Worm (Caenorhabditis elegans) whole organism, L4 larva: Measurements from ENCODE around the gene T01H3.5.

Source experiments
- D1046.2 ChIP-seq: fragments of 200-800 bp; sonication (Bioruptor generic); IDR thresholded peaks from 2 replicates; pipeline ENCODE4 v1.3.6; 2022; ENCODE audit warnings: missing genetic modification characterization, missing compliant biosample characterization
- F37D6.2 ChIP-seq: sonication (generic microtip); optimal IDR thresholded peaks from 2 replicates; lab custom pipeline; 2016; ENCODE audit warnings: mild to moderate bottlenecking, missing genetic modification characterization, missing compliant biosample characterization
- F44E2.7 ChIP-seq: fragments of 200-800 bp; sonication (Bioruptor generic); IDR thresholded peaks from 2 replicates; pipeline ENCODE4 v2.1.2; 2022; ENCODE audit warnings: missing genetic modification characterization, missing compliant biosample characterization
- Y75B8A.6 ChIP-seq: fragments of 200-800 bp; sonication (Bioruptor generic); IDR thresholded peaks from 2 replicates; pipeline ENCODE4 v1.3.6; 2022; ENCODE audit warnings: missing genetic modification reagents, missing genetic modification characterization, missing compliant biosample characterization
- aha-1 ChIP-seq: fragments of 150-350 bp; peaks from one replicate; lab custom pipeline; 2014; ENCODE audit warnings: missing biosample characterization, missing genetic modification characterization
- ces-1 ChIP-seq: fragments of 150-350 bp; sonication (generic microtip); optimal IDR thresholded peaks from 4 replicates; lab custom pipeline; 2014; ENCODE audit warnings: missing biosample characterization, missing genetic modification reagents, missing genetic modification characterization
- ctbp-1 ChIP-seq: fragments of 200-800 bp; sonication (Bioruptor generic); IDR thresholded peaks from 2 replicates; pipeline ENCODE4 v1.3.6; 2022; ENCODE audit warnings: missing genetic modification reagents, missing genetic modification characterization, missing compliant biosample characterization
- daf-16 ChIP-seq, 3 experiments: sonication (generic microtip); optimal IDR thresholded peaks; 2 replicates each; lab custom pipeline; 2016 to 2017; ENCODE audit warnings: missing genetic modification characterization in 3 of 3, missing genetic modification reagents in 3 of 3, mild to moderate bottlenecking in 2 of 3, missing compliant biosample characterization in 2 of 3, missing biosample characterization in 1 of 3, moderate library complexity in 1 of 3
- daf-19 ChIP-seq: fragments of 200-800 bp; sonication (Bioruptor generic); conservative IDR thresholded peaks from 2 replicates; pipeline ENCODE4 v1.3.6; 2022; ENCODE audit warnings: missing genetic modification characterization, missing compliant biosample characterization
- dmd-6 ChIP-seq: fragments of 200-800 bp; sonication (Bioruptor generic); IDR thresholded peaks from 2 replicates; pipeline ENCODE4 v1.3.6; 2022; ENCODE audit warnings: missing genetic modification reagents, missing genetic modification characterization, missing compliant biosample characterization
- dve-1 ChIP-seq: sonication (generic microtip); optimal IDR thresholded peaks from 2 replicates; lab custom pipeline; 2017; ENCODE audit warnings: antibody characterized with exemption, mild to moderate bottlenecking, missing genetic modification characterization, missing compliant biosample characterization; ENCODE audit not compliant: insufficient read depth
- egl-43 ChIP-seq: fragments of 200-800 bp; sonication (Bioruptor generic); IDR thresholded peaks from 2 replicates; pipeline ENCODE4 v1.3.6; 2022; ENCODE audit warnings: missing genetic modification reagents, missing genetic modification characterization, missing compliant biosample characterization
- fkh-10 ChIP-seq: fragments of 150-350 bp; optimal IDR thresholded peaks from 2 replicates; lab custom pipeline; 2014; ENCODE audit warnings: missing biosample characterization, missing genetic modification reagents, missing genetic modification characterization
- gei-8 ChIP-seq: fragments of 200-800 bp; sonication (Bioruptor generic); optimal IDR thresholded peaks from 2 replicates; lab custom pipeline; 2018; ENCODE audit warnings: mild to moderate bottlenecking, missing genetic modification characterization, missing compliant biosample characterization
- hif-1 ChIP-seq, 2 experiments: sonication (generic microtip); optimal IDR thresholded peaks; 2 replicates each; lab custom pipeline; 2016 to 2017; ENCODE audit warnings: missing compliant biosample characterization in 2 of 2, missing genetic modification characterization in 2 of 2, missing genetic modification reagents in 2 of 2, missing genotype in 2 of 2, mild to moderate bottlenecking in 1 of 2
- hlh-11 ChIP-seq: fragments of 200-800 bp; sonication (Bioruptor generic); optimal IDR thresholded peaks from 2 replicates; lab custom pipeline; 2018; ENCODE audit warnings: mild to moderate bottlenecking, missing genetic modification characterization, missing compliant biosample characterization
- hlh-30 ChIP-seq: sonication (generic microtip); optimal IDR thresholded peaks from 2 replicates; lab custom pipeline; 2017; ENCODE audit warnings: antibody characterized with exemption, mild to moderate bottlenecking, missing genetic modification characterization, missing compliant biosample characterization; ENCODE audit not compliant: insufficient read depth
- hmg-1.1 ChIP-seq: fragments of 200-800 bp; sonication (Bioruptor generic); IDR thresholded peaks from 2 replicates; pipeline ENCODE4 v1.3.6; 2022; ENCODE audit warnings: missing genetic modification reagents, missing genetic modification characterization, missing compliant biosample characterization
- lin-38 ChIP-seq: fragments of 200-800 bp; sonication (Bioruptor generic); IDR thresholded peaks from 2 replicates; pipeline ENCODE4 v1.3.6; 2022; ENCODE audit warnings: missing genetic modification reagents, missing genetic modification characterization, missing compliant biosample characterization
- lsy-2 ChIP-seq, 2 experiments: fragments of 150-350 bp in 1 of 2; sonication (generic microtip) in 1 of 2; optimal IDR thresholded peaks; 2 replicates each; lab custom pipeline; 2014 to 2017; ENCODE audit warnings: missing biosample characterization in 2 of 2, missing genetic modification characterization in 2 of 2
- madf-5 ChIP-seq, 2 experiments: fragments of 200-800 bp; sonication (Bioruptor generic); IDR thresholded peaks; 2 replicates each; pipeline ENCODE4 v1.3.6; 2022; ENCODE audit warnings: missing compliant biosample characterization in 2 of 2, missing genetic modification characterization in 2 of 2
- mdl-1 ChIP-seq, 2 experiments: fragments of 150-350 bp in 1 of 2; sonication (generic microtip) in 1 of 2; optimal IDR thresholded peaks; 2 replicates each; lab custom pipeline; 2014 to 2017; ENCODE audit warnings: missing biosample characterization in 2 of 2, missing genetic modification characterization in 2 of 2
- mep-1 ChIP-seq: fragments of 150-350 bp; sonication (generic microtip); optimal IDR thresholded peaks from 3 replicates; lab custom pipeline; 2014; ENCODE audit warnings: missing biosample characterization, missing genetic modification characterization
- mes-2 ChIP-seq: sonication (generic microtip); optimal IDR thresholded peaks from 2 replicates; lab custom pipeline; 2016; ENCODE audit warnings: missing genotype, mild to moderate bottlenecking, missing genetic modification characterization, missing compliant biosample characterization; ENCODE audit not compliant: poor library complexity, severe bottlenecking
- mxl-2 ChIP-seq: fragments of 200-800 bp; sonication (Bioruptor generic); conservative IDR thresholded peaks from 2 replicates; pipeline ENCODE4 v1.3.6; 2022; ENCODE audit warnings: missing genetic modification reagents, missing genetic modification characterization, missing compliant biosample characterization
- mxl-3 ChIP-seq: fragments of 200-800 bp; sonication (Bioruptor generic); optimal IDR thresholded peaks from 2 replicates; lab custom pipeline; 2018; ENCODE audit warnings: mild to moderate bottlenecking, missing genetic modification characterization, missing compliant biosample characterization
- nhr-237 ChIP-seq: sonication (generic microtip); optimal IDR thresholded peaks from 2 replicates; lab custom pipeline; 2017; ENCODE audit warnings: missing biosample characterization, missing genetic modification characterization
- nhr-28 ChIP-seq: fragments of 150-350 bp; optimal IDR thresholded peaks from 2 replicates; lab custom pipeline; 2014; ENCODE audit warnings: missing biosample characterization, missing genetic modification characterization
- nhr-41 ChIP-seq: fragments of 200-800 bp; sonication (Bioruptor generic); IDR thresholded peaks from 2 replicates; pipeline ENCODE4 v1.3.6; 2022; ENCODE audit warnings: missing genetic modification reagents, missing genetic modification characterization, missing compliant biosample characterization
- nhr-48 ChIP-seq: sonication (generic microtip); optimal IDR thresholded peaks from 2 replicates; lab custom pipeline; 2016; ENCODE audit warnings: mild to moderate bottlenecking, missing genetic modification characterization, missing compliant biosample characterization
- nhr-76 ChIP-seq: fragments of 150-350 bp; optimal IDR thresholded peaks from 2 replicates; lab custom pipeline; 2014; ENCODE audit warnings: missing biosample characterization, missing genetic modification characterization
- nhr-77 ChIP-seq: fragments of 150-350 bp; optimal IDR thresholded peaks from 2 replicates; lab custom pipeline; 2014; ENCODE audit warnings: missing biosample characterization, missing genetic modification characterization
- php-3 ChIP-seq: fragments of 200-800 bp; sonication (Bioruptor generic); IDR thresholded peaks from 2 replicates; pipeline ENCODE4 v1.3.6; 2022; ENCODE audit warnings: missing genetic modification reagents, missing genetic modification characterization, missing compliant biosample characterization
- pqm-1 ChIP-seq: sonication (generic microtip); optimal IDR thresholded peaks from 2 replicates; lab custom pipeline; 2017; ENCODE audit warnings: missing biosample characterization, missing genetic modification characterization
- rbr-2 ChIP-seq: sonication (generic microtip); optimal IDR thresholded peaks from 2 replicates; lab custom pipeline; 2016; ENCODE audit warnings: missing genotype, missing genetic modification characterization, missing compliant biosample characterization
- skn-1 ChIP-seq: fragments of 150-350 bp; optimal IDR thresholded peaks from 2 replicates; lab custom pipeline; 2014; ENCODE audit warnings: missing biosample characterization, missing genetic modification characterization
- snpc-1.2 ChIP-seq: fragments of 200-800 bp; sonication (Bioruptor generic); IDR thresholded peaks from 2 replicates; pipeline ENCODE4 v1.3.6; 2022; ENCODE audit warnings: missing genetic modification reagents, missing genetic modification characterization, missing compliant biosample characterization
- unc-62 ChIP-seq, 3 experiments: fragments of 150-350 bp in 1 of 3; sonication (generic microtip); optimal IDR thresholded peaks in 2 of 3; peaks in 1 of 3; 1 replicate in 1 of 3; 2 replicates in 2 of 3; lab custom pipeline; 2014 to 2017; ENCODE audit warnings: missing biosample characterization in 3 of 3, missing genetic modification characterization in 3 of 3, missing genetic modification reagents in 3 of 3, missing genotype in 1 of 3
- zfp-2 ChIP-seq: sonication (generic microtip); optimal IDR thresholded peaks from 2 replicates; lab custom pipeline; 2016; ENCODE audit warnings: mild to moderate bottlenecking, missing genetic modification characterization, missing compliant biosample characterization

T01H3.5 gene

DNA sequence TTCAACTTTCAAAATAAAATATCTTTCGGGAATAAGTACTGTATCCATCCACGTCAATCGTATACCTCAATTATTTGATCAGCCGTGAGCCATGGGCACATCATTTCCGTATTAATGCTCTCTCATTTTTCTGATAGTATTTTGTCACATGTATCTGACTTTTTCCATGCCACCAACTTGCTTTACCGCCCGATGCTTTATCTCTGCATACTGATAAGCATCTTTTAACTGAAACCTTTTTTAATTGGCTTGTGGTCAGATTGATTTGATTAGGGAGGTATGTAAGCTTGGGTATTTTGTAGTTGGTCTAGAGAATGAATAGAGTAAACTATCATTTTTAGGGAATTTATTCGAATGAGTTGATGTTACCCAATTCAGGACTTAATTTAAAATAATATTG is 9.9 kb downstream of the T01H3.5 start:
- TF ChIP-seq nhr-48 (tag; lab: Kevin White, UChicago) (no peak), snpc-1.2 (no peak), lin-38 (GFP tag; lab: Robert Waterston, UW) (no peak), hlh-30 (tag; lab: Kevin White, UChicago) (peak; percentile 37), hif-1 (tag; optimal IDR thresholded peaks at IDR 0.05; lab: Kevin White, UChicago) (no peak), nhr-76 (no peak), aha-1 (no peak), rbr-2 (tag; lab: Kevin White, UChicago) (no peak), dve-1 (tag; lab: Kevin White, UChicago) (peak; percentile 21), Y75B8A.6 (GFP tag; lab: Robert Waterston, UW) (no peak), dmd-6 (GFP tag; lab: Robert Waterston, UW) (peak; percentile 28; the same call in 1 of the 2 replicates), pqm-1 (peak; percentile 48), hlh-11 (tag; lab: Kevin White, UChicago) (peak; percentile 52), zfp-2 (no peak), F44E2.7 (GFP tag; lab: Robert Waterston, UW) (no peak), daf-16 (GFP tag; optimal IDR thresholded peaks at IDR 0.05; lab: Kevin White, UChicago) (no peak), daf-16 (tag; optimal IDR thresholded peaks at IDR 0.05; lab: Kevin White, UChicago) (no peak)
- TF ChIP-seq, all 104 proteins: peak for 5

DNA sequence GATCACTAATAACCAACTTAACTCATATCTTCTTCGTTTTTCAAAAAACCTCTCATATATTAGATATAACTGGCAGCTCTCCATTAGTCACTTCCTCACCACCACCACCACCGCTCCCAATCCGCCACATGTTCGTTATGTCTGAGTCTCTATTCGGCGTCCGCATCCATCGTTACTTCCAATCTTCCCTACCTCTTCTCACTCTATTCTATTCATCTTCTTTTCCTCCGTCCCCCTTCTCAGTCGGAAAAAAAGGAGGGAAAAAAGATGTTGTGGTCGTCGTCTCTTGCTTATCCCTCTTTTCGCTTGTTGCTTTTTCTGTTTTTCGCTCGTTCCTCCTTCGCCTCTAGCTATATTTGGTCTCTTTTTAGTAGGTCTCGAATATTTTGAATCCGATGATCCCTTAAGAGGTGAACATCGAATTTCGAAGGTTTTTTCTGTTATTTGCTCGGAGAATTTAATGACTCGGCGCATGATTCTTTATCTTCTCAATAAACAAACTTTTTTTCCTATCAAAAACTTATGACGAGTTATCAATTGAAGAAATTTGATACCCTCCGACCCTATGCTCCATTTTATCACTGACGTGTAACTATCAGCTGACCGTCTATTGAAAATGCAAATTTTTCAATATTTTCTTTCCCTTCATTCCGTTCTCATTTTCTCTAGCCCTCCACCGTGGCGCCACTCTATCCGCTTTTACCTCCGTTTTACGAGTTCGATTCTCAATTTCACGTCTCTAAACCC is 12.6 kb downstream of the T01H3.5 start:
- TF ChIP-seq mdl-1 (tag; optimal IDR thresholded peaks at IDR 0.05; lab: Kevin White, UChicago) = peak in 1 of 2 experiments; percentile 11
- TF ChIP-seq unc-62 (GFP tag; optimal IDR thresholded peaks at IDR 0.05 in 1 of 2; lab: Kevin White, UChicago) = peak in 1 of 2 experiments; percentile 24
- no peak for TF ChIP-seq unc-62 (tag; optimal IDR thresholded peaks at IDR 0.05; lab: Kevin White, UChicago)
- no peak for TF ChIP-seq nhr-237 (tag; lab: Kevin White, UChicago)
- TF ChIP-seq F37D6.2 (tag; lab: Kevin White, UChicago) = peak; percentile 55
- TF ChIP-seq D1046.2 (GFP tag; lab: Robert Waterston, UW) = no peak
- peak; percentile 75; the same call in 1 of the 2 replicates for TF ChIP-seq php-3 (GFP tag; lab: Robert Waterston, UW)
- no peak for TF ChIP-seq snpc-1.2
- TF ChIP-seq hmg-1.1 (GFP tag; lab: Robert Waterston, UW) = peak; percentile 70
- TF ChIP-seq mxl-2 (GFP tag; lab: Robert Waterston, UW) = no peak
- no peak for TF ChIP-seq skn-1
- TF ChIP-seq mxl-3 = peak; percentile 53
- peak; percentile 80; the same call in 1 of the 2 replicates for TF ChIP-seq nhr-41 (GFP tag; lab: Robert Waterston, UW)
- TF ChIP-seq dmd-6 (GFP tag; lab: Robert Waterston, UW) = peak; percentile 73
- TF ChIP-seq nhr-28 (tag; lab: Kevin White, UChicago) = peak; percentile 31
- no peak for TF ChIP-seq daf-16 (GFP tag; optimal IDR thresholded peaks at IDR 0.05; lab: Kevin White, UChicago)
- TF ChIP-seq daf-16 (tag; optimal IDR thresholded peaks at IDR 0.05; lab: Kevin White, UChicago) = peak; percentile 84
- TF ChIP-seq aha-1 = peak; percentile 80
- TF ChIP-seq ces-1 (GFP tag; lab: Kevin White, UChicago) = no peak
- peak; percentile 60 for TF ChIP-seq egl-43 (GFP tag; lab: Robert Waterston, UW)
- 0 out of 2 replicates have a peak, but pooled peaks have one; percentile 40 for TF ChIP-seq ctbp-1 (GFP tag; lab: Robert Waterston, UW)
- peak; percentile 63 for TF ChIP-seq dve-1 (tag; lab: Kevin White, UChicago)
- TF ChIP-seq mes-2 = peak; percentile 68
- peak; percentile 2 for TF ChIP-seq mep-1
- TF ChIP-seq hlh-11 (tag; lab: Kevin White, UChicago) = peak; percentile 28
- TF ChIP-seq gei-8 = no peak
- peak; percentile 40 for TF ChIP-seq fkh-10 (GFP tag; lab: Kevin White, UChicago)
- peak; percentile 68 for TF ChIP-seq rbr-2 (tag; lab: Kevin White, UChicago)
- TF ChIP-seq madf-5 (GFP tag; IDR thresholded peaks at IDR 0.05; lab: Robert Waterston, UW) = 0 out of 4 replicates have a peak, but pooled peaks of 1 of the 2 experiments have one; percentile 40
- peak; percentile 51 for TF ChIP-seq hlh-30 (tag; lab: Kevin White, UChicago)
- TF ChIP-seq daf-19 (GFP tag; lab: Robert Waterston, UW) = peak; percentile 61; the same call in 1 of the 2 replicates
- TF ChIP-seq nhr-77 (tag; lab: Kevin White, UChicago) = peak; percentile 14
- TF ChIP-seq pqm-1 = peak; percentile 56
- TF ChIP-seq lsy-2 (tag; optimal IDR thresholded peaks at IDR 0.05; lab: Kevin White, UChicago) = peak; percentile 27 to 57
- TF ChIP-seq, all 104 proteins: peak for 25
